Worm (Caenorhabditis elegans) whole organism, late embryonic: ENCODE data around the gene com-1.

ENCODE experiments used
- ceh-6 ChIP-seq: fragments of 200-800 bp; sonication (Bioruptor generic); optimal IDR thresholded peaks from 2 replicates; lab custom pipeline; 2018; ENCODE audit warnings: mild to moderate bottlenecking, missing genetic modification characterization, missing compliant biosample characterization
- madf-2 ChIP-seq: sonication (generic microtip); optimal IDR thresholded peaks from 2 replicates; lab custom pipeline; 2017; ENCODE audit warnings: missing genetic modification characterization, missing compliant biosample characterization
- odd-2 ChIP-seq: sonication (generic microtip); optimal IDR thresholded peaks from 2 replicates; lab custom pipeline; 2017; ENCODE audit warnings: antibody characterized with exemption, mild to moderate bottlenecking, missing genetic modification characterization, missing compliant biosample characterization
- tbx-2 ChIP-seq: sonication (generic microtip); optimal IDR thresholded peaks from 2 replicates; lab custom pipeline; 2016; ENCODE audit warnings: missing genetic modification characterization, missing compliant biosample characterization

ce11 chrIII:10857984-10858383 lies 38.2 kb upstream of the com-1 start, which contains the start of gene oxi-1:
- TF ChIP-seq odd-2 (tag; lab: Kevin White, UChicago) (no peak), madf-2 (tag; lab: Kevin White, UChicago) (no peak), tbx-2 (tag; lab: Kevin White, UChicago) (no peak), ceh-6 (GFP tag; lab: Kevin White, UChicago) (no peak)
